Fruit fly (Drosophila melanogaster) whole organism, embryonic: Measurements from ENCODE around the gene CG5815.

Experiments
- Atf3 ChIP-seq: fragments of 200-800 bp; sonication (Bioruptor generic); optimal IDR thresholded peaks from 3 replicates; lab custom pipeline; 2016; ENCODE audit warnings: missing biosample characterization, missing genetic modification characterization
- C15 ChIP-seq: fragments of 200-800 bp; sonication (Bioruptor generic); IDR thresholded peaks from 3 replicates; pipeline ENCODE4 v1.3.6; 2022; ENCODE audit warnings: missing biosample characterization, missing genetic modification characterization
- CG11398 ChIP-seq: fragments of 200-800 bp; sonication (Bioruptor generic); optimal IDR thresholded peaks from 2 replicates; lab custom pipeline; 2016; ENCODE audit warnings: missing biosample characterization, missing genetic modification characterization
- CG11456 ChIP-seq: fragments of 200-800 bp; sonication (Bioruptor generic); IDR thresholded peaks from 3 replicates; pipeline ENCODE4 v1.3.6; 2022; ENCODE audit warnings: missing biosample characterization, missing genetic modification characterization
- CG11723 ChIP-seq: fragments of 200-800 bp; sonication (Bioruptor generic); optimal IDR thresholded peaks from 2 replicates; lab custom pipeline; 2017; ENCODE audit warnings: missing biosample characterization, mild to moderate bottlenecking, missing genetic modification characterization
- CG12155 ChIP-seq: fragments of 200-800 bp; sonication (Bioruptor generic); optimal IDR thresholded peaks from 3 replicates; lab custom pipeline; 2016; ENCODE audit warnings: missing biosample characterization, missing genetic modification characterization
- CG12942 ChIP-seq: fragments of 200-800 bp; sonication (Bioruptor generic); optimal IDR thresholded peaks from 3 replicates; lab custom pipeline; 2016; ENCODE audit warnings: missing biosample characterization, missing genetic modification characterization
- CG13624 ChIP-seq: fragments of 200-800 bp; sonication (Bioruptor generic); optimal IDR thresholded peaks from 2 replicates; lab custom pipeline; 2016; ENCODE audit warnings: missing biosample characterization, missing genetic modification characterization
- CG15696 ChIP-seq: fragments of 200-800 bp; sonication (Bioruptor generic); optimal IDR thresholded peaks from 2 replicates; lab custom pipeline; 2019; ENCODE audit warnings: missing biosample characterization, mild to moderate bottlenecking, missing genetic modification characterization, moderate library complexity
- CG16863 ChIP-seq: fragments of 200-800 bp; sonication (Bioruptor generic); optimal IDR thresholded peaks from 3 replicates; lab custom pipeline; 2016; ENCODE audit warnings: missing biosample characterization, missing genetic modification characterization
- CG17361 ChIP-seq: fragments of 200-800 bp; sonication (Bioruptor generic); IDR thresholded peaks from 3 replicates; pipeline ENCODE4 v1.3.6; 2022; ENCODE audit warnings: missing biosample characterization, missing genetic modification characterization
- CG18764 ChIP-seq: fragments of 200-800 bp; sonication (Bioruptor generic); optimal IDR thresholded peaks from 3 replicates; lab custom pipeline; 2016; ENCODE audit warnings: missing biosample characterization, missing genetic modification characterization
- CG3995 ChIP-seq: fragments of 200-800 bp; sonication (Bioruptor generic); optimal IDR thresholded peaks from 3 replicates; lab custom pipeline; 2016; ENCODE audit warnings: missing biosample characterization, missing genetic modification characterization
- CG4854 ChIP-seq: fragments of 200-800 bp; sonication (Bioruptor generic); optimal IDR thresholded peaks from 2 replicates; lab custom pipeline; 2016; ENCODE audit warnings: missing biosample characterization, missing genetic modification characterization, inconsistent platforms
- CG7745 ChIP-seq: fragments of 200-800 bp; sonication (Bioruptor generic); optimal IDR thresholded peaks from 2 replicates; lab custom pipeline; 2018; ENCODE audit warnings: missing biosample characterization, mild to moderate bottlenecking, missing genetic modification characterization, moderate library complexity
- CG7928 ChIP-seq: fragments of 200-800 bp; sonication (Bioruptor generic); optimal IDR thresholded peaks from 2 replicates; lab custom pipeline; 2017; ENCODE audit warnings: missing biosample characterization, mild to moderate bottlenecking, missing genetic modification characterization
- CG7963 ChIP-seq: fragments of 200-800 bp; sonication (Bioruptor generic); IDR thresholded peaks from 3 replicates; pipeline ENCODE4 v1.3.6; 2022; ENCODE audit warnings: missing biosample characterization, missing genetic modification characterization; ENCODE audit not compliant: partially characterized antibody
- CG8359 ChIP-seq: fragments of 200-800 bp; sonication (Bioruptor generic); optimal IDR thresholded peaks from 2 replicates; lab custom pipeline; 2017; ENCODE audit warnings: missing biosample characterization, mild to moderate bottlenecking, missing genetic modification characterization, borderline replicate concordance
- CG9817 ChIP-seq: fragments of 200-800 bp; sonication (Bioruptor generic); optimal IDR thresholded peaks from 2 replicates; lab custom pipeline; 2018; ENCODE audit warnings: missing biosample characterization, mild to moderate bottlenecking, missing genetic modification characterization, moderate library complexity
- Drgx ChIP-seq: fragments of 200-800 bp; sonication (Bioruptor generic); IDR thresholded peaks from 2 replicates; pipeline ENCODE4 v1.3.6; 2022; ENCODE audit warnings: missing biosample characterization, missing genetic modification characterization
- E2f2 ChIP-seq: fragments of 200-800 bp; sonication (Bioruptor generic); IDR thresholded peaks from 2 replicates; pipeline ENCODE4 v1.3.6; 2022; ENCODE audit warnings: missing biosample characterization, missing genetic modification characterization
- Fer3 ChIP-seq: fragments of 200-800 bp; sonication (Bioruptor generic); optimal IDR thresholded peaks from 2 replicates; lab custom pipeline; 2018; ENCODE audit warnings: missing biosample characterization, mild to moderate bottlenecking, missing genetic modification characterization, moderate library complexity
- GATAe ChIP-seq: fragments of 200-800 bp; sonication (Bioruptor generic); conservative IDR thresholded peaks from 2 replicates; pipeline ENCODE4 v1.3.6; 2022; ENCODE audit warnings: missing biosample characterization, missing genetic modification characterization
- MBD-R2 ChIP-seq: fragments of 200-800 bp; sonication (Bioruptor generic); IDR thresholded peaks from 2 replicates; pipeline ENCODE4 v1.3.6; 2022; ENCODE audit warnings: missing biosample characterization, missing genetic modification characterization
- Mrtf ChIP-seq: fragments of 200-800 bp; sonication (Bioruptor generic); IDR thresholded peaks from 3 replicates; pipeline ENCODE4 v1.3.6; 2022; ENCODE audit warnings: missing biosample characterization, missing genetic modification characterization
- al ChIP-seq: fragments of 200-800 bp; sonication (Bioruptor generic); IDR thresholded peaks from 2 replicates; pipeline ENCODE4 v1.3.6; 2022; ENCODE audit warnings: missing biosample characterization, missing genetic modification characterization
- bbx ChIP-seq: fragments of 200-800 bp; sonication (Bioruptor generic); IDR thresholded peaks from 2 replicates; pipeline ENCODE4 v1.3.6; 2022; ENCODE audit warnings: missing biosample characterization, missing genetic modification characterization; ENCODE audit not compliant: partially characterized antibody
- bsh ChIP-seq, 2 experiments: fragments of 200-800 bp; sonication (Bioruptor generic); optimal IDR thresholded peaks; 2 replicates each; lab custom pipeline; 2017 to 2018; ENCODE audit warnings: mild to moderate bottlenecking in 2 of 2, missing biosample characterization in 2 of 2, missing genetic modification characterization in 2 of 2, moderate library complexity in 1 of 2
- crc ChIP-seq: fragments of 200-800 bp; sonication (Bioruptor generic); optimal IDR thresholded peaks from 2 replicates; lab custom pipeline; 2016; ENCODE audit warnings: missing biosample characterization, missing genetic modification characterization
- dati ChIP-seq: fragments of 200-800 bp; sonication (Bioruptor generic); IDR thresholded peaks from 2 replicates; pipeline ENCODE4 v1.3.6; 2022; ENCODE audit warnings: missing biosample characterization, missing genetic modification characterization
- dimm ChIP-seq: fragments of 200-800 bp; sonication (Bioruptor generic); IDR thresholded peaks from 2 replicates; pipeline ENCODE4 v1.3.6; 2022; ENCODE audit warnings: missing biosample characterization, missing genetic modification characterization
- dpn ChIP-seq, 2 experiments: fragments of 200-800 bp; sonication (Bioruptor generic); optimal IDR thresholded peaks; 3 replicates each; lab custom pipeline; 2016; ENCODE audit warnings: missing biosample characterization in 2 of 2, missing genetic modification characterization in 2 of 2
- dysf ChIP-seq: fragments of 200-800 bp; sonication (Bioruptor generic); IDR thresholded peaks from 3 replicates; pipeline ENCODE4 v1.3.6; 2022; ENCODE audit warnings: missing biosample characterization, missing genetic modification characterization
- esg ChIP-seq: fragments of 200-800 bp; sonication (Bioruptor generic); conservative IDR thresholded peaks from 2 replicates; pipeline ENCODE4 v1.3.6; 2022; ENCODE audit warnings: missing biosample characterization, missing genetic modification characterization
- gcm ChIP-seq: fragments of 200-800 bp; sonication (Bioruptor generic); optimal IDR thresholded peaks from 2 replicates; lab custom pipeline; 2019; ENCODE audit warnings: missing biosample characterization, mild to moderate bottlenecking, missing genetic modification characterization, moderate library complexity
- grau ChIP-seq: fragments of 200-800 bp; optimal IDR thresholded peaks from 3 replicates; lab custom pipeline; 2019; ENCODE audit warnings: missing biosample characterization, mild to moderate bottlenecking, missing genetic modification characterization, moderate library complexity
- hth ChIP-seq: fragments of >200 bp; optimal IDR thresholded peaks from 2 replicates; lab custom pipeline; 2017; ENCODE audit warnings: inconsistent platforms
- jumu ChIP-seq: fragments of 200-800 bp; sonication (Bioruptor generic); optimal IDR thresholded peaks from 3 replicates; lab custom pipeline; 2016; ENCODE audit warnings: missing biosample characterization, missing genetic modification characterization
- knrl ChIP-seq: fragments of 200-800 bp; sonication (Bioruptor generic); IDR thresholded peaks from 3 replicates; pipeline ENCODE4 v1.3.6; 2022; ENCODE audit warnings: missing biosample characterization, missing genetic modification characterization; ENCODE audit not compliant: partially characterized antibody
- lilli ChIP-seq: fragments of 200-800 bp; sonication (Bioruptor generic); optimal IDR thresholded peaks from 3 replicates; lab custom pipeline; 2016; ENCODE audit warnings: missing biosample characterization, missing genetic modification characterization
- maf-S ChIP-seq: fragments of 200-800 bp; sonication (Bioruptor generic); optimal IDR thresholded peaks from 2 replicates; lab custom pipeline; 2016; ENCODE audit warnings: missing biosample characterization, missing genetic modification characterization
- mld ChIP-seq: fragments of 200-800 bp; sonication (Bioruptor generic); IDR thresholded peaks from 3 replicates; pipeline ENCODE4 v1.3.6; 2022; ENCODE audit warnings: missing biosample characterization, missing genetic modification characterization; ENCODE audit not compliant: partially characterized antibody
- nmo ChIP-seq: fragments of 200-800 bp; sonication (Bioruptor generic); optimal IDR thresholded peaks from 2 replicates; lab custom pipeline; 2018; ENCODE audit warnings: missing biosample characterization, mild to moderate bottlenecking, missing genetic modification characterization, moderate library complexity
- p53 ChIP-seq: fragments of 200-800 bp; sonication (Bioruptor generic); optimal IDR thresholded peaks from 2 replicates; lab custom pipeline; 2016; ENCODE audit warnings: missing biosample characterization, missing genetic modification characterization
- prd ChIP-seq, 3 experiments: fragments of >200 bp in 2 of 3; fragments of 200-800 bp in 1 of 3; sonication (Bioruptor generic) in 1 of 3; optimal IDR thresholded peaks in 2 of 3; IDR thresholded peaks in 1 of 3; 2 replicates in 2 of 3; 3 replicates in 1 of 3; pipeline versions ENCODE4 v1.3.6 to Lab custom; 2017 to 2022; ENCODE audit warnings: missing biosample characterization in 1 of 3, missing genetic modification characterization in 1 of 3
- schlank ChIP-seq: fragments of 200-800 bp; sonication (Bioruptor generic); optimal IDR thresholded peaks from 2 replicates; lab custom pipeline; 2018; ENCODE audit warnings: missing biosample characterization, mild to moderate bottlenecking, missing genetic modification characterization
- sima ChIP-seq: fragments of 200-800 bp; sonication (Bioruptor generic); optimal IDR thresholded peaks from 2 replicates; lab custom pipeline; 2016; ENCODE audit warnings: missing biosample characterization, missing genetic modification characterization
- sna ChIP-seq: fragments of 200-800 bp; sonication (Bioruptor generic); IDR thresholded peaks from 2 replicates; pipeline ENCODE4 v1.3.6; 2022; ENCODE audit warnings: missing biosample characterization, missing genetic modification characterization; ENCODE audit not compliant: partially characterized antibody
- so ChIP-seq: fragments of 200-800 bp; sonication (Bioruptor generic); IDR thresholded peaks from 3 replicates; pipeline ENCODE4 v1.3.6; 2022; ENCODE audit warnings: missing biosample characterization, missing genetic modification characterization
- sob ChIP-seq: fragments of 200-800 bp; sonication (Bioruptor generic); IDR thresholded peaks from 2 replicates; pipeline ENCODE4 v1.3.6; 2022; ENCODE audit warnings: missing biosample characterization, missing genetic modification characterization
- tgo ChIP-seq: fragments of 200-800 bp; sonication (Bioruptor generic); IDR thresholded peaks from 3 replicates; pipeline ENCODE4 v1.3.6; 2022; ENCODE audit warnings: missing biosample characterization, missing genetic modification characterization
- unc-4 ChIP-seq: fragments of 200-800 bp; sonication (Bioruptor generic); IDR thresholded peaks from 2 replicates; pipeline ENCODE4 v1.3.6; 2022; ENCODE audit warnings: missing biosample characterization, missing genetic modification characterization; ENCODE audit not compliant: partially characterized antibody

Gene CG5815

DNA sequence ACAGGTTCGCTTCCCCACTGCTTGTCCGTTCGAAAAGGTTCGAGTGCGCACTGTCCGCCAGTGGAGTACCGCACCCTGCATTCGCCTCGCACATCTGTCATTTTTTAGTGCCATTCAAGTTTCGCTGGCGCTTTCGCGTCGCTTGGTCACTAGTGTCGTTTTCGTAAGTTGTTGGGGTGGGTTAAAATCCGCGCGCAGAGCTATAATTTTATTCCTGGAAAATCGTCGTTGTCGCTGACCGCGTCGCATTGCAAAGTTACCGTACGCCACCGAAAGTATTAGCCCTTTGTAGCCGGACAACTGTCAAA, 39.1 kb downstream of the CG5815 start, which contains the start of gene Men-b (continued):
- TF ChIP-seq prd (optimal IDR thresholded peaks at IDR 0.05; lab: Kevin White, UChicago) (no peak), prd (GFP tag; IDR thresholded peaks at IDR 0.05; lab: Robert Waterston, UW) (no peak; the same call in 2 of the 3 replicates), CG3995 (peak; percentile 40), grau (tag; lab: Kevin White, UChicago) (no peak), CG9817 (tag; lab: Kevin White, UChicago) (no peak), esg (no peak), CG7928 (GFP tag; lab: Kevin White, UChicago) (no peak), CG11456 (no peak), gcm (no peak), CG7963 (GFP tag; lab: Robert Waterston, UW) (no peak), CG12942 (no peak), C15 (GFP tag; lab: Robert Waterston, UW) (no peak), crc (GFP tag; lab: Kevin White, UChicago) (no peak), MBD-R2 (GFP tag; lab: Robert Waterston, UW) (peak; percentile 63), GATAe (GFP tag; lab: Robert Waterston, UW) (no peak), p53 (GFP tag; lab: Kevin White, UChicago) (no peak), CG8359 (GFP tag; lab: Kevin White, UChicago) (no peak), CG12155 (GFP tag; lab: Kevin White, UChicago) (no peak), unc-4 (peak; percentile 14; the same call in 1 of the 2 replicates), CG18764 (GFP tag; lab: Kevin White, UChicago) (no peak), sob (0 out of 2 replicates have a peak, but pooled peaks have one; percentile 26), knrl (GFP tag; lab: Robert Waterston, UW) (no peak; the same call in 2 of the 3 replicates), lilli (GFP tag; lab: Kevin White, UChicago) (no peak), sima (GFP tag; lab: Kevin White, UChicago) (no peak), nmo (no peak), CG13624 (GFP tag; lab: Kevin White, UChicago) (no peak), CG11398 (no peak), tgo (no peak), jumu (GFP tag; lab: Kevin White, UChicago) (no peak), sna (GFP tag; lab: Robert Waterston, UW) (peak; percentile 38; the same call in 1 of the 2 replicates), dpn (GFP tag; optimal IDR thresholded peaks at IDR 0.05; lab: Kevin White, UChicago) (no peak), Fer3 (tag; lab: Kevin White, UChicago) (no peak), CG16863 (GFP tag; lab: Kevin White, UChicago) (no peak), hth (no peak), CG11723 (GFP tag; lab: Kevin White, UChicago) (no peak), dati (no peak), Atf3 (no peak), schlank (tag; lab: Kevin White, UChicago) (no peak), CG17361 (GFP tag; lab: Robert Waterston, UW) (no peak), al (no peak), CG15696 (tag; lab: Kevin White, UChicago) (no peak), Drgx (no peak), so (no peak), dysf (no peak), Mrtf (no peak), CG4854 (GFP tag; lab: Kevin White, UChicago) (no peak), dimm (GFP tag; lab: Robert Waterston, UW) (no peak), maf-S (no peak), mld (peak; percentile 42; the same call in 1 of the 3 replicates), CG7745 (no peak), bbx (no peak; the same call in none of the 2 replicates), bsh (GFP tag; optimal IDR thresholded peaks at IDR 0.05; lab: Kevin White, UChicago) (no peak), E2f2 (peak; percentile 87)
